Fruit fly (Drosophila melanogaster): Measurements from ENCODE around the gene CG13031.

Gene CG13031

DNA sequence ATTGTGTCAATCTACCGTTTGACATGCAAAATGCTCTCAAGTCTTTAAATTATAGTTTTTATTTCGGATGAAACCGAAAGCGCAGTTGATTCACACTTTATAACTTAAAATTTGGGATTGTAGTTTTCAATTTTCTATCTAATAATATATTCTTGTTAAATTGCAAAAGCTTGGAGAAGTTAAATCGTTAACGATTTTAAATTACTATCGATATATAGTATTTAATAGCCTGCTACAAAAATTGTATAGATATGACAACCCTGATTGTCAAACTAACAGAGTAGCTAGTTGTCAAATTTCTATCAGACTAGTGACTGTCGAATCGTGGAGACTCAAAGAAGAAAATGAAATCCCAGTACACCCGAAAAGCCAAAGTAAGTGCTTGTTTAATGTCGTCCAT lies 20.0 kb upstream of the CG13031 start, which contains the start of gene CG9692:
TSS of gene CG9692 (plus strand) at position 301 of the 400 bp plus-strand sequence.
- TF ChIP-seq CG17806 (tag; optimal IDR thresholded peaks at IDR 0.05), result no peak
- no peak for TF ChIP-seq CG32121 (GFP tag; IDR thresholded peaks at IDR 0.05)
- no peak for TF ChIP-seq CG14655 (GFP tag; optimal IDR thresholded peaks at IDR 0.05)
- TF ChIP-seq CG34367 (tag; optimal IDR thresholded peaks at IDR 0.05), result no peak
- no peak for TF ChIP-seq CG10348 (GFP tag; IDR thresholded peaks at IDR 0.05)
- no peak for TF ChIP-seq Pif1B (GFP tag; optimal IDR thresholded peaks at IDR 0.05)
- no peak for TF ChIP-seq fd96Ca (GFP tag; IDR thresholded peaks at IDR 0.05)
- no peak for TF ChIP-seq CG12605 (GFP tag; IDR thresholded peaks at IDR 0.05)
- no peak for TF ChIP-seq CG4496 (GFP tag; IDR thresholded peaks at IDR 0.05)
- no peak for TF ChIP-seq Pif1A (GFP tag; optimal IDR thresholded peaks at IDR 0.05)
- TF ChIP-seq Ets98B (GFP tag; IDR thresholded peaks at IDR 0.05), result no peak
- no peak for TF ChIP-seq CG9948 (tag; optimal IDR thresholded peaks at IDR 0.05)
- no peak for TF ChIP-seq rn (GFP tag; IDR thresholded peaks at IDR 0.05)
- TF ChIP-seq D1 (tag; optimal IDR thresholded peaks at IDR 0.05), result no peak
- no peak for TF ChIP-seq CG8301 (tag; optimal IDR thresholded peaks at IDR 0.05)
- TF ChIP-seq Snoo (tag; optimal IDR thresholded peaks at IDR 0.05), result no peak
- TF ChIP-seq CG13204 (GFP tag; optimal IDR thresholded peaks at IDR 0.05), result no peak
- no peak for TF ChIP-seq gl (tag; optimal IDR thresholded peaks at IDR 0.05)

DNA sequence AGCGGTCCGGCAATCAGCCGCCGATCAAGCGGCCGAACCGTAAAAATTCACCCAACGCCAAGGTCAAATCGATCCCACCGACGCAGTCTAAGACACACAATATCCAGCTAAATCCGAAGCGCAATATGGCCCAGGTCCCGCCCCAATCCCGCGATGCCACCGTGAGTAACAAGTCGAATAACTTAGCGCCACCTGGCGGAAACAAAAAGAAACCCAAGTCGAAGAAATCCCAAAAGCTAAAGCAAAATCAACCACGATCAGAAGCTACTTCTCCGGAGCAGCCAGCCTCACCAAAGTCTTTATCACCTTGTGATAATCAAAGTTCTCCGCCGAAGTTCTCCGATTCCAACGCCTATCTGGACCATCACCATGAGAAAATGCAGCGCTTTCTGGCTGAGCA lies 19.0 kb upstream of the CG13031 start:
- TF ChIP-seq rn (GFP tag; IDR thresholded peaks at IDR 0.05) (no peak), Ets98B (GFP tag; IDR thresholded peaks at IDR 0.05) (no peak)

- TF ChIP-seq CG13204 (GFP tag; optimal IDR thresholded peaks at IDR 0.05), result no peak
- no peak for TF ChIP-seq D1 (tag; optimal IDR thresholded peaks at IDR 0.05)
- TF ChIP-seq CG9948 (tag; optimal IDR thresholded peaks at IDR 0.05), result no peak
- TF ChIP-seq EcR (GFP tag; optimal IDR thresholded peaks at IDR 0.05), result no peak
- TF ChIP-seq Ets98B (GFP tag; IDR thresholded peaks at IDR 0.05), result no peak
- TF ChIP-seq CG8301 (tag; optimal IDR thresholded peaks at IDR 0.05), result no peak
- no peak for TF ChIP-seq CG32121 (GFP tag; IDR thresholded peaks at IDR 0.05)
Measured at dm6 chr3L:16708738-16709350, 15.8 kb upstream of the CG13031 start.

- TF ChIP-seq CG9948 (tag; optimal IDR thresholded peaks at IDR 0.05) (no peak), D1 (tag; optimal IDR thresholded peaks at IDR 0.05) (no peak), fd96Ca (GFP tag; IDR thresholded peaks at IDR 0.05) (no peak), CG32121 (GFP tag; IDR thresholded peaks at IDR 0.05) (no peak), CG17806 (tag; optimal IDR thresholded peaks at IDR 0.05) (no peak), CG8159 (tag; optimal IDR thresholded peaks at IDR 0.05) (no peak), CG15710 (tag; optimal IDR thresholded peaks at IDR 0.05) (no peak), CG10348 (GFP tag; IDR thresholded peaks at IDR 0.05) (no peak), CG8301 (tag; optimal IDR thresholded peaks at IDR 0.05) (no peak), CG13204 (GFP tag; optimal IDR thresholded peaks at IDR 0.05) (no peak), Pif1A (GFP tag; optimal IDR thresholded peaks at IDR 0.05) (no peak), EcR (GFP tag; optimal IDR thresholded peaks at IDR 0.05) (peak; percentile 71), gl (tag; optimal IDR thresholded peaks at IDR 0.05) (no peak), CG4496 (GFP tag; IDR thresholded peaks at IDR 0.05) (no peak), CG14655 (GFP tag; optimal IDR thresholded peaks at IDR 0.05) (no peak), CG12605 (GFP tag; IDR thresholded peaks at IDR 0.05) (no peak), CG34367 (tag; optimal IDR thresholded peaks at IDR 0.05) (no peak), Ets98B (GFP tag; IDR thresholded peaks at IDR 0.05) (peak; percentile 4; the same call in 1 of the 2 replicates), rn (GFP tag; IDR thresholded peaks at IDR 0.05) (0 out of 2 replicates have a peak, but pooled peaks have one; percentile 12), Pif1B (GFP tag; optimal IDR thresholded peaks at IDR 0.05) (peak; percentile 24), Snoo (tag; optimal IDR thresholded peaks at IDR 0.05) (no peak)
Measured at dm6 chr3L:16709673-16710257, 14.9 kb upstream of the CG13031 start.

- TF ChIP-seq Pif1A (GFP tag; optimal IDR thresholded peaks at IDR 0.05) (peak; percentile 60), CG4496 (GFP tag; IDR thresholded peaks at IDR 0.05) (peak; percentile 65), gl (tag; optimal IDR thresholded peaks at IDR 0.05) (no peak), Snoo (tag; optimal IDR thresholded peaks at IDR 0.05) (peak; percentile 6), CG8159 (tag; optimal IDR thresholded peaks at IDR 0.05) (peak; percentile 84), Pif1B (GFP tag; optimal IDR thresholded peaks at IDR 0.05) (peak; percentile 51), CG32121 (GFP tag; IDR thresholded peaks at IDR 0.05) (peak; percentile 72), CG14655 (GFP tag; optimal IDR thresholded peaks at IDR 0.05) (peak; percentile 83), CG15710 (tag; optimal IDR thresholded peaks at IDR 0.05) (peak; percentile 69), Ets98B (GFP tag; IDR thresholded peaks at IDR 0.05) (peak; percentile 51), D1 (tag; optimal IDR thresholded peaks at IDR 0.05) (no peak), CG8301 (tag; optimal IDR thresholded peaks at IDR 0.05) (peak; percentile 58), CG10348 (GFP tag; IDR thresholded peaks at IDR 0.05) (no peak; the same call in 1 of the 2 replicates), CG9948 (tag; optimal IDR thresholded peaks at IDR 0.05) (peak; percentile 54), fd96Ca (GFP tag; IDR thresholded peaks at IDR 0.05) (peak; percentile 63; the same call in 2 of the 3 replicates), CG13204 (GFP tag; optimal IDR thresholded peaks at IDR 0.05) (no peak), CG17806 (tag; optimal IDR thresholded peaks at IDR 0.05) (peak; percentile 73), CG12605 (GFP tag; IDR thresholded peaks at IDR 0.05) (no peak), CG34367 (tag; optimal IDR thresholded peaks at IDR 0.05) (peak; percentile 26), rn (GFP tag; IDR thresholded peaks at IDR 0.05) (peak; percentile 56; the same call in 1 of the 2 replicates), EcR (GFP tag; optimal IDR thresholded peaks at IDR 0.05) (peak; percentile 45)
Measured at dm6 chr3L:16710258-16711020, 14.2 kb upstream of the CG13031 start.

Measured in whole organism, pupa.